Worm (Caenorhabditis elegans) whole organism, mixed stage, embryonic: Measurements from ENCODE around the gene Y38E10A.3.
"Not testable (repeated sequence)": the region's sequence is repeated elsewhere in the genome, so short reads cannot be mapped to it uniquely, and the experiment has no call there.

Experiments
- M03D4.4 ChIP-seq: sonication (generic microtip); optimal IDR thresholded peaks from 2 replicates; lab custom pipeline; 2017; ENCODE audit warnings: mild to moderate bottlenecking, missing genetic modification characterization, missing compliant biosample characterization
- bed-3 ChIP-seq: fragments of 200-800 bp; sonication (Bioruptor generic); optimal IDR thresholded peaks from 3 replicates; lab custom pipeline; 2018; ENCODE audit warnings: mild to moderate bottlenecking, missing genetic modification characterization, moderate library complexity, missing compliant biosample characterization
- blmp-1 ChIP-seq: fragments of 150-350 bp; optimal IDR thresholded peaks from 2 replicates; lab custom pipeline; 2014; ENCODE audit warnings: missing biosample characterization, missing genetic modification characterization
- ceh-83 ChIP-seq: fragments of 200-800 bp; sonication (Bioruptor generic); optimal IDR thresholded peaks from 2 replicates; lab custom pipeline; 2018; ENCODE audit warnings: mild to moderate bottlenecking, missing genetic modification characterization, missing compliant biosample characterization
- ces-1 ChIP-seq: fragments of 150-350 bp; optimal IDR thresholded peaks from 2 replicates; lab custom pipeline; 2014; ENCODE audit warnings: missing biosample characterization, missing genetic modification reagents, missing genetic modification characterization
- cnd-1 ChIP-seq: fragments of 200-800 bp; sonication (Bioruptor generic); optimal IDR thresholded peaks from 2 replicates; lab custom pipeline; 2018; ENCODE audit warnings: mild to moderate bottlenecking, missing genetic modification characterization, missing compliant biosample characterization
- flh-1 ChIP-seq: fragments of 200-800 bp; sonication (Bioruptor generic); optimal IDR thresholded peaks from 2 replicates; lab custom pipeline; 2018; ENCODE audit warnings: mild to moderate bottlenecking, missing genetic modification characterization, moderate library complexity, missing compliant biosample characterization
- hlh-1 ChIP-seq: fragments of 150-350 bp; optimal IDR thresholded peaks from 2 replicates; lab custom pipeline; 2014; ENCODE audit warnings: missing biosample characterization, missing genetic modification reagents, missing genetic modification characterization
- nhr-237 ChIP-seq: fragments of 150-350 bp; optimal IDR thresholded peaks from 2 replicates; lab custom pipeline; 2014; ENCODE audit warnings: missing biosample characterization, missing genetic modification characterization
- nhr-76 ChIP-seq: sonication (generic microtip); optimal IDR thresholded peaks from 2 replicates; lab custom pipeline; 2017; ENCODE audit warnings: missing biosample characterization, missing genetic modification characterization
- pha-4 ChIP-seq: fragments of 150-350 bp; optimal IDR thresholded peaks from 2 replicates; lab custom pipeline; 2018; ENCODE audit warnings: missing biosample characterization, missing genetic modification reagents, missing genetic modification characterization
- snpc-4 ChIP-seq: fragments of 150-350 bp; optimal IDR thresholded peaks from 2 replicates; lab custom pipeline; 2014; ENCODE audit warnings: missing biosample characterization, missing genetic modification characterization
- unc-62 ChIP-seq: fragments of 150-350 bp; optimal IDR thresholded peaks from 2 replicates; lab custom pipeline; 2014; ENCODE audit warnings: missing biosample characterization, missing genetic modification reagents, missing genetic modification characterization

- not testable (repeated sequence) for TF ChIP-seq nhr-237 (tag; lab: Kevin White, UChicago); blmp-1; unc-62 (GFP tag; lab: Kevin White, UChicago); bed-3 (GFP tag; lab: Kevin White, UChicago); cnd-1; hlh-1 (tag; lab: Kevin White, UChicago); snpc-4 (tag; lab: Kevin White, UChicago); nhr-76; pha-4 (tag; lab: Kevin White, UChicago); M03D4.4 (tag; lab: Kevin White, UChicago); flh-1 (GFP tag; lab: Kevin White, UChicago); ces-1 (GFP tag; lab: Kevin White, UChicago); ceh-83 (GFP tag; lab: Kevin White, UChicago)
Measured at ce11 chrII:12536203-12536602, 38.4 kb downstream of the Y38E10A.3 start, which contains the start of gene F49C5.3.
